Worm (Caenorhabditis elegans) whole organism, young adult: Measurements from ENCODE around the gene Y38F1A.4.

ENCODE experiments used
- C06A6.2 ChIP-seq: fragments of 200-800 bp; sonication (Bioruptor generic); conservative IDR thresholded peaks from 2 replicates; pipeline ENCODE4 v1.3.6; 2022; ENCODE audit warnings: missing genetic modification characterization, missing compliant biosample characterization
- D2030.7 ChIP-seq: fragments of 200-800 bp; sonication (Bioruptor generic); IDR thresholded peaks from 2 replicates; pipeline ENCODE4 v1.3.6; 2022; ENCODE audit warnings: missing genetic modification reagents, missing genetic modification characterization, missing compliant biosample characterization
- F10E7.11 ChIP-seq: sonication (generic microtip); optimal IDR thresholded peaks from 2 replicates; lab custom pipeline; 2017; ENCODE audit warnings: mild to moderate bottlenecking, missing genetic modification characterization, moderate library complexity, missing compliant biosample characterization
- F22D6.2 ChIP-seq: sonication (generic microtip); optimal IDR thresholded peaks from 2 replicates; lab custom pipeline; 2016; ENCODE audit warnings: mild to moderate bottlenecking, missing genetic modification characterization, missing compliant biosample characterization
- F37B4.10 ChIP-seq: fragments of 200-800 bp; sonication (Bioruptor generic); IDR thresholded peaks from 2 replicates; pipeline ENCODE4 v1.3.6; 2022; ENCODE audit warnings: missing genetic modification characterization, missing compliant biosample characterization
- F52B5.7 ChIP-seq: sonication (generic microtip); optimal IDR thresholded peaks from 2 replicates; lab custom pipeline; 2016; ENCODE audit warnings: mild to moderate bottlenecking, missing genetic modification characterization, missing compliant biosample characterization
- K12H6.12 ChIP-seq: fragments of 200-800 bp; sonication (Bioruptor generic); optimal IDR thresholded peaks from 2 replicates; lab custom pipeline; 2018; ENCODE audit warnings: mild to moderate bottlenecking, missing genetic modification characterization, missing compliant biosample characterization
- Y95B8A.8 ChIP-seq: fragments of 200-800 bp; sonication (Bioruptor generic); IDR thresholded peaks from 2 replicates; pipeline ENCODE4 v1.3.6; 2022; ENCODE audit warnings: missing genetic modification reagents, missing genetic modification characterization, missing compliant biosample characterization
- akir-1 ChIP-seq: fragments of 200-800 bp; sonication (Bioruptor generic); optimal IDR thresholded peaks from 2 replicates; lab custom pipeline; 2018; ENCODE audit warnings: mild to moderate bottlenecking, missing genetic modification characterization, moderate library complexity, missing compliant biosample characterization
- attf-3 ChIP-seq: fragments of 200-800 bp; sonication (Bioruptor generic); conservative IDR thresholded peaks from 2 replicates; pipeline ENCODE4 v1.3.6; 2022; ENCODE audit warnings: missing genetic modification reagents, missing genetic modification characterization, missing compliant biosample characterization
- attf-6 ChIP-seq: fragments of 200-800 bp; sonication (Bioruptor generic); IDR thresholded peaks from 2 replicates; pipeline ENCODE4 v1.3.6; 2022; ENCODE audit warnings: missing genetic modification reagents, missing genetic modification characterization, missing compliant biosample characterization
- bed-1 ChIP-seq: fragments of 200-800 bp; sonication (Bioruptor generic); IDR thresholded peaks from 2 replicates; pipeline ENCODE4 v1.3.6; 2022; ENCODE audit warnings: missing genetic modification reagents, missing genetic modification characterization, missing compliant biosample characterization
- bed-2 ChIP-seq: fragments of 200-800 bp; sonication (Bioruptor generic); IDR thresholded peaks from 2 replicates; pipeline ENCODE4 v1.3.6; 2022; ENCODE audit warnings: missing genetic modification reagents, missing genetic modification characterization, missing compliant biosample characterization
- chd-7 ChIP-seq: sonication (generic microtip); optimal IDR thresholded peaks from 2 replicates; lab custom pipeline; 2016; ENCODE audit warnings: mild to moderate bottlenecking, missing genetic modification characterization, moderate library complexity, missing compliant biosample characterization
- die-1 ChIP-seq: sonication (generic microtip); optimal IDR thresholded peaks from 2 replicates; lab custom pipeline; 2016; ENCODE audit warnings: missing genotype, mild to moderate bottlenecking, missing genetic modification characterization, missing compliant biosample characterization
- efl-1 ChIP-seq: fragments of 150-350 bp; optimal IDR thresholded peaks from 2 replicates; lab custom pipeline; 2014; ENCODE audit warnings: missing biosample characterization, missing genetic modification reagents, missing genetic modification characterization
- egrh-3 ChIP-seq: fragments of 200-800 bp; sonication (Bioruptor generic); IDR thresholded peaks from 2 replicates; pipeline ENCODE4 v1.3.6; 2022; ENCODE audit warnings: missing genetic modification reagents, missing genetic modification characterization, missing compliant biosample characterization
- ekl-4 ChIP-seq: fragments of 200-800 bp; sonication (Bioruptor generic); IDR thresholded peaks from 2 replicates; pipeline ENCODE4 v1.3.6; 2022; ENCODE audit warnings: missing genetic modification reagents, missing genetic modification characterization, missing compliant biosample characterization
- gei-17 ChIP-seq: fragments of 200-800 bp; sonication (Bioruptor generic); optimal IDR thresholded peaks from 2 replicates; lab custom pipeline; 2018; ENCODE audit warnings: mild to moderate bottlenecking, missing genetic modification characterization, missing compliant biosample characterization
- hlh-12 ChIP-seq: sonication (generic microtip); optimal IDR thresholded peaks from 2 replicates; lab custom pipeline; 2016; ENCODE audit warnings: missing genetic modification characterization, missing compliant biosample characterization
- hsf-1 ChIP-seq: fragments of 200-800 bp; sonication (Bioruptor generic); IDR thresholded peaks from 2 replicates; pipeline ENCODE4 v1.3.6; 2022; ENCODE audit warnings: missing genetic modification reagents, missing genetic modification characterization, missing compliant biosample characterization
- lin-26 ChIP-seq: fragments of 200-800 bp; sonication (Bioruptor generic); IDR thresholded peaks from 2 replicates; pipeline ENCODE4 v1.3.6; 2022; ENCODE audit warnings: missing genetic modification reagents, missing genetic modification characterization, missing compliant biosample characterization
- lin-54 ChIP-seq: fragments of 200-800 bp; sonication (Bioruptor generic); optimal IDR thresholded peaks from 2 replicates; lab custom pipeline; 2018; ENCODE audit warnings: mild to moderate bottlenecking, missing genetic modification characterization, missing compliant biosample characterization
- madf-10 ChIP-seq: sonication (generic microtip); optimal IDR thresholded peaks from 2 replicates; lab custom pipeline; 2016; ENCODE audit warnings: mild to moderate bottlenecking, missing genetic modification characterization, missing compliant biosample characterization
- mcd-1 ChIP-seq: fragments of 200-800 bp; sonication (Bioruptor generic); IDR thresholded peaks from 2 replicates; pipeline ENCODE4 v1.3.6; 2022; ENCODE audit warnings: missing genetic modification reagents, missing genetic modification characterization, missing compliant biosample characterization
- nfya-1 ChIP-seq: sonication (generic microtip); optimal IDR thresholded peaks from 2 replicates; lab custom pipeline; 2017; ENCODE audit warnings: antibody characterized with exemption, missing compliant biosample characterization, missing genetic modification characterization, borderline replicate concordance; ENCODE audit not compliant: insufficient read depth
- nfyb-1 ChIP-seq: fragments of 200-800 bp; sonication (Bioruptor generic); IDR thresholded peaks from 2 replicates; pipeline ENCODE4 v1.3.6; 2022; ENCODE audit warnings: missing genetic modification reagents, missing genetic modification characterization, missing compliant biosample characterization
- nhr-179 ChIP-seq: sonication (generic microtip); optimal IDR thresholded peaks from 2 replicates; lab custom pipeline; 2016; ENCODE audit warnings: mild to moderate bottlenecking, missing genetic modification characterization, missing compliant biosample characterization
- nhr-90 ChIP-seq: sonication (generic microtip); optimal IDR thresholded peaks from 2 replicates; lab custom pipeline; 2016; ENCODE audit warnings: missing genotype, mild to moderate bottlenecking, missing genetic modification characterization, missing compliant biosample characterization
- pbrm-1 ChIP-seq: fragments of 200-800 bp; sonication (Bioruptor generic); IDR thresholded peaks from 2 replicates; pipeline ENCODE4 v1.3.6; 2022; ENCODE audit warnings: missing genetic modification reagents, missing genetic modification characterization, missing compliant biosample characterization
- pha-4 ChIP-seq: fragments of 150-350 bp; sonication (generic microtip); optimal IDR thresholded peaks from 2 replicates; lab custom pipeline; 2014; ENCODE audit warnings: missing biosample characterization, missing genetic modification reagents, missing genetic modification characterization
- somi-1 ChIP-seq: fragments of 200-800 bp; sonication (Bioruptor generic); optimal IDR thresholded peaks from 2 replicates; lab custom pipeline; 2018; ENCODE audit warnings: mild to moderate bottlenecking, missing genetic modification characterization, missing compliant biosample characterization
- tlf-1 ChIP-seq: fragments of 200-800 bp; sonication (Bioruptor generic); optimal IDR thresholded peaks from 2 replicates; lab custom pipeline; 2018; ENCODE audit warnings: mild to moderate bottlenecking, missing genetic modification characterization, missing compliant biosample characterization
- unc-130 ChIP-seq: sonication (generic microtip); optimal IDR thresholded peaks from 2 replicates; lab custom pipeline; 2016; ENCODE audit warnings: missing genetic modification reagents, missing genetic modification characterization, missing compliant biosample characterization
- zfh-2 ChIP-seq: fragments of 200-800 bp; sonication (Bioruptor generic); conservative IDR thresholded peaks from 2 replicates; pipeline ENCODE4 v1.3.6; 2022; ENCODE audit warnings: missing genetic modification reagents, missing genetic modification characterization, missing compliant biosample characterization
- ztf-22 ChIP-seq: fragments of 200-800 bp; sonication (Bioruptor generic); optimal IDR thresholded peaks from 2 replicates; lab custom pipeline; 2018; ENCODE audit warnings: mild to moderate bottlenecking, missing genetic modification characterization, moderate library complexity, missing compliant biosample characterization
- ztf-6 ChIP-seq: fragments of 200-800 bp; sonication (Bioruptor generic); IDR thresholded peaks from 2 replicates; pipeline ENCODE4 v1.3.6; 2022; ENCODE audit warnings: missing genetic modification reagents, missing genetic modification characterization, missing compliant biosample characterization

Gene Y38F1A.4

DNA sequence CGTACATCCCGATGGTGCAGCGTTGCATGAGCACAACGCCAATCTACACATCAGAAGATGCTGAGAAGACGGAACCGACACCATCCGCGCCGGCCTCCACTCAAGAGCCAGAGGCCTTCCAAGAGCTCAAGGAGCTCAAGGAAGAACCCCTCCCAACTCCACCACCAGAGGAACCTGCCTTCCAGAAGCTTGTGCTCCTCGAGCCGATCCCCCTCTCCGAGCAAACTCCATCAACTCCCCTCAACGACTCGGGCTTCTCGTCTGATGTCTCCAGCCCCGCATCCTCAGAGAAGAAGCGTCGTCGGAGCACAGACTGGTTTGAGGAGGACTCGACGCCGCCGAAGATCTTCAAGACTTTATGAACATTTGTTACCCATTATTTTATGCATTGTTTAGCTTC, 22.7 kb upstream of the Y38F1A.4 start:
- no peak for TF ChIP-seq attf-6
- peak; percentile 85; the same call in 1 of the 2 replicates for TF ChIP-seq egrh-3 (GFP tag; lab: Robert Waterston, UW)
- no peak for TF ChIP-seq ztf-22 (GFP tag; lab: Kevin White, UChicago)
- no peak for TF ChIP-seq hlh-12 (tag; lab: Kevin White, UChicago)
- TF ChIP-seq zfh-2 (GFP tag; lab: Robert Waterston, UW), result peak; percentile 82
- no peak for TF ChIP-seq C06A6.2 (GFP tag; lab: Robert Waterston, UW)

DNA sequence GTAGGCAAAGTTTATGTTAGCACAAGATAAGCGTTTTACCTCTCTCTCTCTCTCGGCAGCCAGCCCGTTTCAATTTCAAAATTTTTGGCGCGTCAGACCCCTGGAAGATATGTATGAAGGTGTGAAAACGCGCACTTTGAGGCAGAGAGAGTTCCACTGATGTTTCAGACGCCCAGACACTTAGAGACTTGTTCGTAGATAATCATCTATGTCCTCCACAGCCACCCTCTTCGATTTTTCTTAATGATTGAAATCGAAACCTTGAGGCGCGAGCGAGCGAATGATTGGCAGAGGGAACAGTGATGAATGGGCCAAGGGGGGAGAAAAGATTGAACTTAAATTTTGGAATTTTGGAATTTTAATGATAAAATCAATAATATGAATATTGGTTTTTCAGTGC, 22.1 kb upstream of the Y38F1A.4 start:
- no peak for TF ChIP-seq mcd-1 (GFP tag; lab: Robert Waterston, UW)
- TF ChIP-seq F37B4.10 (GFP tag; lab: Robert Waterston, UW), result no peak
- no peak for TF ChIP-seq pha-4 (tag; lab: Kevin White, UChicago)
- TF ChIP-seq nhr-179 (tag; lab: Kevin White, UChicago), result no peak
- TF ChIP-seq F52B5.7 (tag; lab: Kevin White, UChicago), result no peak
- TF ChIP-seq D2030.7 (GFP tag; lab: Robert Waterston, UW), result no peak
- no peak for TF ChIP-seq attf-3
- TF ChIP-seq gei-17, result no peak
- no peak for TF ChIP-seq bed-2 (GFP tag; lab: Robert Waterston, UW)
- no peak for TF ChIP-seq unc-130 (GFP tag; lab: Kevin White, UChicago)
- TF ChIP-seq nhr-90 (tag; lab: Kevin White, UChicago), result no peak
- no peak for TF ChIP-seq lin-54 (GFP tag; lab: Kevin White, UChicago)
- no peak for TF ChIP-seq ztf-6 (GFP tag; lab: Robert Waterston, UW)
- no peak for TF ChIP-seq lin-26
- no peak for TF ChIP-seq ekl-4 (GFP tag; lab: Robert Waterston, UW)
- no peak for TF ChIP-seq akir-1 (GFP tag; lab: Kevin White, UChicago)

DNA sequence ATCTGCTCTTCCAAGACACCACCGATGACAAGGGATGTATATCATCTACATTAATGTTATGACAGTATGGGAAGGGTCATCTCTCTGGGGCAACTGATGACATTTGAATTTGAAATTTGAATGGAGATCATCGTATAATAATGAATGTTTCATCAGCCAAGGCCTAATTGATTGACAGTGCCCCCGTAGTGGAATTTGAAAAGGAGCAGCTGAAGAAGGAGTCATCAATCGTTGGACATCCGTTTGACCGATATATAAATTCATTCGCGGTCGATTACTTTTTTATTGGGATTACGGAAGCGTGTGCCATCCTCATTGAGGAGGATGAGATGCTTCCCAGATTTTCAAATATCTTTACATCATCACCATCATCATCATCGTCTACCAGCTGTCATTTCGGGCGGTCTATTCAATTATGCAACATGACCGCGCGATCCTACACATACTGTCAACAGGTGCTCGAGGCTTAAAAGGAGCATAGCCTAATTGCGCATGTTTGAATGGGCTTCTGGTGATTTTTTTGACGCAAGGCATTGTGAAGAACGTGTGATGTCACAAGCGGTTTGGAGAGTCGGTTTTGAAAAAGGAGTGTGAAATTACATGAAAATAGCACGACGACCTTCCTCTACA, 21.6 kb upstream of the Y38F1A.4 start:
- TF ChIP-seq hsf-1 (GFP tag; lab: Robert Waterston, UW) (no peak), madf-10 (tag; lab: Kevin White, UChicago) (no peak), bed-1 (GFP tag; lab: Robert Waterston, UW) (no peak), F22D6.2 (tag; lab: Kevin White, UChicago) (no peak)

DNA sequence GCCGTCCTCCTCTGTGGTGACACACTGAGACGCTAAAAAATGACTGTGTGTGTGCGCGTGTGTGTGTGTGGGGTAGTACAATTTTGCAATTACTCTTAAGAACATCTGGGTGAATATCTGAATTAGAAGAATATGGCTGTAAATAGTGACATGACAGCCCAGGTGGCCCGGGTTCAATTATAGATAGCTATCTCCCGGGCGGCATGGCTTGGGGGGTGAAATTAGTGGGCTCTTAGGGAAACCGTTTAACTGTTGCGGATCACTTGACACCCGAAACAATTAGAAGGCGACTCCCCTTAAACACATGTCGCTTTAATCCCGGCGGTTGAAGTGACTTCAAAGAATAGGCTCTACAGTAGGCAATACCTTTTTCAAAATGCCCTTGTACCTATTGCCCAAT, 20.7 kb upstream of the Y38F1A.4 start:
- no peak for TF ChIP-seq somi-1 (GFP tag; lab: Kevin White, UChicago)
- no peak for TF ChIP-seq pbrm-1 (GFP tag; lab: Robert Waterston, UW)
- TF ChIP-seq die-1 (tag; lab: Kevin White, UChicago), result no peak
- TF ChIP-seq attf-3, result no peak
- no peak for TF ChIP-seq lin-26
- no peak for TF ChIP-seq K12H6.12 (tag; lab: Kevin White, UChicago)
- TF ChIP-seq nfya-1 (tag; lab: Kevin White, UChicago), result no peak
- TF ChIP-seq tlf-1, result no peak
- no peak for TF ChIP-seq chd-7 (tag; lab: Kevin White, UChicago)
- TF ChIP-seq efl-1 (GFP tag; lab: Kevin White, UChicago), result no peak
- TF ChIP-seq bed-1 (GFP tag; lab: Robert Waterston, UW), result no peak
- TF ChIP-seq nfyb-1 (GFP tag; lab: Robert Waterston, UW), result no peak
- TF ChIP-seq F10E7.11, result no peak
- TF ChIP-seq Y95B8A.8 (GFP tag; lab: Robert Waterston, UW), result no peak
- TF ChIP-seq, all 124 proteins: peak for 0
